Fruit fly (Drosophila melanogaster) whole organism, prepupa: ENCODE measurements around the gene CG1428.

ENCODE experiments used
- CG10631 ChIP-seq: fragments of 200-800 bp; sonication (Bioruptor generic); optimal IDR thresholded peaks from 2 replicates; lab custom pipeline; 2016; ENCODE audit warnings: missing biosample characterization, missing genetic modification characterization
- CG16779 ChIP-seq: fragments of 200-800 bp; sonication (Bioruptor generic); optimal IDR thresholded peaks from 3 replicates; lab custom pipeline; 2017; ENCODE audit warnings: missing biosample characterization, mild to moderate bottlenecking, missing genetic modification characterization
- Eip78C ChIP-seq: fragments of 200-800 bp; sonication (Bioruptor generic); peaks from one replicate; lab custom pipeline; 2016; ENCODE audit warnings: missing biosample characterization, missing genetic modification characterization
- Met ChIP-seq: fragments of 200-800 bp; sonication (Bioruptor generic); optimal IDR thresholded peaks from 3 replicates; lab custom pipeline; 2016; ENCODE audit warnings: missing biosample characterization, missing genetic modification characterization
- OdsH ChIP-seq: fragments of 200-800 bp; sonication (Bioruptor generic); optimal IDR thresholded peaks from 3 replicates; lab custom pipeline; 2016; ENCODE audit warnings: missing biosample characterization, missing genetic modification characterization
- achi ChIP-seq: fragments of 200-800 bp; sonication (Bioruptor generic); optimal IDR thresholded peaks from 3 replicates; lab custom pipeline; 2016; ENCODE audit warnings: missing biosample characterization, missing genetic modification characterization
- fd59A ChIP-seq: fragments of 200-800 bp; sonication (Bioruptor generic); optimal IDR thresholded peaks from 2 replicates; lab custom pipeline; 2017; ENCODE audit warnings: missing biosample characterization, mild to moderate bottlenecking, missing genetic modification characterization, missing genetic modification reagents
- lz ChIP-seq: fragments of 200-800 bp; sonication (Bioruptor generic); optimal IDR thresholded peaks from 3 replicates; lab custom pipeline; 2016; ENCODE audit warnings: missing biosample characterization, missing genetic modification characterization
- svp ChIP-seq: fragments of 200-800 bp; sonication (Bioruptor generic); peaks from one replicate; lab custom pipeline; 2016; ENCODE audit warnings: missing biosample characterization, missing genetic modification characterization
- vri ChIP-seq: fragments of 200-800 bp; sonication (Bioruptor generic); optimal IDR thresholded peaks from 3 replicates; lab custom pipeline; 2016; ENCODE audit warnings: missing biosample characterization, mild to moderate bottlenecking, missing genetic modification characterization

CG1428 gene

DNA sequence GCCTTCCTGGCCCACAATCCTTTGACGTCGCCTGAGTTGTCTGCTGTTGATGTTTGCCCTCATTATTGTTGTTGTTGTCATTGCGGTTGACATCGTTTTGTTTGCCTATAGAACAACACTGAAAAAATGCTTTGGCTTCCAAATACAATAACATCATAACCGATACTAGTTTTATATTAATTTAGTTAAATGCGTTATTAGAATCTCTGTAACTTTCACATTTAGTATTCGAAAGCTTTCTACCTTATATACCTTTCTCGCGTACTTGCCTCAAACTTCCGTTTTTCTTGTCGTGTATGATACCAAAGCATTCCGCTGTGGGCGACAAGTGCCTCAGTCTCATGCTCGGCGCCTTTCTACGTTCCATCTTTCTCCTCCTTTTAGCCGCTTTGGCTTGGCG lies 27.4 kb downstream of the CG1428 start (continued):
- TF ChIP-seq Met (GFP tag; lab: Kevin White, UChicago) (peak; percentile 21), achi (peak; percentile 19), OdsH (GFP tag; lab: Kevin White, UChicago) (peak; percentile 30), svp (peak; percentile 67), lz (peak; percentile 17), vri (GFP tag; lab: Kevin White, UChicago) (no peak), CG10631 (peak; percentile 11), CG16779 (tag; lab: Kevin White, UChicago) (no peak), fd59A (no peak), Eip78C (GFP tag; lab: Kevin White, UChicago) (peak; percentile 43)
